Fruit fly (Drosophila melanogaster) S2 (cell line): ENCODE data around the gene shps.

ENCODE experiments used
- CG8478 ChIP-seq: fragments of >200 bp; optimal IDR thresholded peaks from 2 replicates; lab custom pipeline; 2018
- CTCF ChIP-seq, 2 experiments: fragments of >200 bp; optimal IDR thresholded peaks; 2 replicates each; lab custom pipeline; 2018

DNA sequence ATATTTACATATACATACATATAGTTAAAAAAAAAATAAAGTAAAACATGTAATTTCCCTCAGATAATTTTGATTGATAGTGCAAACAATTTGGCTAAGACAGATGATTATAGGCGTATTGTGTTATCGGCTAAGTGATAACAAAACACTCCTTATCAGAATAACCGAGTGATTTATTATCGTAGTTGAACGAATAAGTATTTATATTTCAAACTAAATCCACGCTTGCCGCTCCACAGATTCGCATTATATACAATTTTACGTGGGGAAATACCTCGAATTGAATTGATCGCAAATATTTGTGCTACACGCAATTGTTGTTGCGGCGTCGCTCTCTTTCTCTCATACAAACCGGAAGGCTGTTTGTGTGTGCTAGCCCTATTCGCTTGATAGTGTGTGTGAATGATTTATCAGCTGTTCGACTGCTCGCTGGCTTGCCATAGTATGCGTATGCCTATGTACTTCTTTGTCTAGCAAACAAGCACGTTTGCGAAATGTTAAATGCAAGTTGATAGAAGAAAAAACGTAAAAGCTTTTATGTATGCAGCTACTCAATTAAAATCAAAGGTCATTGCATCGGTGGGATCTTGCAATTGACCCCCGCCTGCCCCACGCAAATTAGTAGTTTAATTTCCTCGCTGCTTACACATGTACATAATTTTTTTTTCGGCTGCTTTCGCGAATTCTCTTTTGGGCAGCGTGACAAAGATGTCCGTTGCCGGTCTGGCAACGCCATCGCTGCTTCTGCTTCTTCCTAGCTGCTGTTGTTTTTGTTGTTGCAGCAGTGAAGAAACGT lies 45.8 kb upstream of the shps start:
- TF ChIP-seq CTCF (optimal IDR thresholded peaks at IDR 0.05; lab: Kevin White, UChicago) (no peak), CG8478 (lab: Kevin White, UChicago) (no peak)
